Worm (Caenorhabditis elegans) whole organism, young adult: ENCODE results near the gene F36H5.10.

ENCODE experiments used
- C17E4.6 ChIP-seq: fragments of 200-800 bp; sonication (Bioruptor generic); IDR thresholded peaks from 2 replicates; pipeline ENCODE4 v1.3.6; 2022; ENCODE audit warnings: missing genetic modification reagents, missing genetic modification characterization, missing compliant biosample characterization
- F39B2.1 ChIP-seq: fragments of 200-800 bp; sonication (Bioruptor generic); IDR thresholded peaks from 2 replicates; pipeline ENCODE4 v1.3.6; 2022; ENCODE audit warnings: missing genetic modification reagents, missing genetic modification characterization, missing compliant biosample characterization
- T26A5.8 ChIP-seq: sonication (generic microtip); optimal IDR thresholded peaks from 2 replicates; lab custom pipeline; 2016; ENCODE audit warnings: missing genetic modification characterization, missing compliant biosample characterization
- Y53G8AR.9 ChIP-seq: fragments of 200-800 bp; sonication (Bioruptor generic); conservative IDR thresholded peaks from 2 replicates; pipeline ENCODE4 v1.3.6; 2022; ENCODE audit warnings: missing genetic modification reagents, missing genetic modification characterization, missing compliant biosample characterization
- Y95B8A.8 ChIP-seq: fragments of 200-800 bp; sonication (Bioruptor generic); IDR thresholded peaks from 2 replicates; pipeline ENCODE4 v1.3.6; 2022; ENCODE audit warnings: missing genetic modification reagents, missing genetic modification characterization, missing compliant biosample characterization
- ZK185.1 ChIP-seq: sonication (generic microtip); optimal IDR thresholded peaks from 2 replicates; lab custom pipeline; 2016; ENCODE audit warnings: mild to moderate bottlenecking, missing genetic modification characterization, missing compliant biosample characterization; ENCODE audit not compliant: poor library complexity, severe bottlenecking
- attf-6 ChIP-seq: fragments of 200-800 bp; sonication (Bioruptor generic); IDR thresholded peaks from 2 replicates; pipeline ENCODE4 v1.3.6; 2022; ENCODE audit warnings: missing genetic modification reagents, missing genetic modification characterization, missing compliant biosample characterization
- bed-1 ChIP-seq: fragments of 200-800 bp; sonication (Bioruptor generic); IDR thresholded peaks from 2 replicates; pipeline ENCODE4 v1.3.6; 2022; ENCODE audit warnings: missing genetic modification reagents, missing genetic modification characterization, missing compliant biosample characterization
- ccch-3 ChIP-seq: fragments of 200-800 bp; sonication (Bioruptor generic); optimal IDR thresholded peaks from 2 replicates; lab custom pipeline; 2018; ENCODE audit warnings: mild to moderate bottlenecking, missing genetic modification characterization, missing compliant biosample characterization
- cebp-1 ChIP-seq, 2 experiments: fragments of 200-800 bp in 1 of 2; sonication (Bioruptor generic) in 1 of 2; sonication (generic microtip) in 1 of 2; IDR thresholded peaks in 1 of 2; optimal IDR thresholded peaks in 1 of 2; 2 replicates each; pipeline versions ENCODE4 v1.3.6 to Lab custom; 2017 to 2022; ENCODE audit warnings: missing compliant biosample characterization in 2 of 2, missing genetic modification characterization in 2 of 2, mild to moderate bottlenecking in 1 of 2, missing genetic modification reagents in 1 of 2, moderate library complexity in 1 of 2
- cebp-2 ChIP-seq: fragments of 200-800 bp; sonication (Bioruptor generic); IDR thresholded peaks from 2 replicates; pipeline ENCODE4 v1.3.6; 2022; ENCODE audit warnings: missing genetic modification characterization, missing compliant biosample characterization
- ceh-27 ChIP-seq: fragments of 200-800 bp; sonication (Bioruptor generic); optimal IDR thresholded peaks from 2 replicates; lab custom pipeline; 2018; ENCODE audit warnings: mild to moderate bottlenecking, missing genetic modification characterization, moderate library complexity, missing compliant biosample characterization
- ceh-40 ChIP-seq: fragments of 200-800 bp; sonication (Bioruptor generic); IDR thresholded peaks from 2 replicates; pipeline ENCODE4 v1.3.6; 2022; ENCODE audit warnings: missing genetic modification characterization, missing compliant biosample characterization
- dpff-1 ChIP-seq: sonication (generic microtip); optimal IDR thresholded peaks from 2 replicates; lab custom pipeline; 2017; ENCODE audit warnings: mild to moderate bottlenecking, missing genetic modification characterization, missing compliant biosample characterization
- dpl-1 ChIP-seq: fragments of 150-350 bp; optimal IDR thresholded peaks from 2 replicates; lab custom pipeline; 2014; ENCODE audit warnings: missing biosample characterization, missing genetic modification reagents, missing genetic modification characterization
- efl-1 ChIP-seq: fragments of 150-350 bp; optimal IDR thresholded peaks from 2 replicates; lab custom pipeline; 2014; ENCODE audit warnings: missing biosample characterization, missing genetic modification reagents, missing genetic modification characterization
- egl-18 ChIP-seq: fragments of 200-800 bp; sonication (Bioruptor generic); IDR thresholded peaks from 2 replicates; pipeline ENCODE4 v1.3.6; 2022; ENCODE audit warnings: missing genetic modification reagents, missing genetic modification characterization, missing compliant biosample characterization
- egrh-3 ChIP-seq: fragments of 200-800 bp; sonication (Bioruptor generic); IDR thresholded peaks from 2 replicates; pipeline ENCODE4 v1.3.6; 2022; ENCODE audit warnings: missing genetic modification reagents, missing genetic modification characterization, missing compliant biosample characterization
- ekl-4 ChIP-seq: fragments of 200-800 bp; sonication (Bioruptor generic); IDR thresholded peaks from 2 replicates; pipeline ENCODE4 v1.3.6; 2022; ENCODE audit warnings: missing genetic modification reagents, missing genetic modification characterization, missing compliant biosample characterization
- gei-17 ChIP-seq: fragments of 200-800 bp; sonication (Bioruptor generic); optimal IDR thresholded peaks from 2 replicates; lab custom pipeline; 2018; ENCODE audit warnings: mild to moderate bottlenecking, missing genetic modification characterization, missing compliant biosample characterization
- hlh-12 ChIP-seq: sonication (generic microtip); optimal IDR thresholded peaks from 2 replicates; lab custom pipeline; 2016; ENCODE audit warnings: missing genetic modification characterization, missing compliant biosample characterization
- hlh-26 ChIP-seq: fragments of 200-800 bp; sonication (Bioruptor generic); conservative IDR thresholded peaks from 2 replicates; pipeline ENCODE4 v1.3.6; 2022; ENCODE audit warnings: missing genetic modification reagents, missing genetic modification characterization, missing compliant biosample characterization
- let-526 ChIP-seq: fragments of 200-800 bp; sonication (Bioruptor generic); IDR thresholded peaks from 2 replicates; pipeline ENCODE4 v1.3.6; 2022; ENCODE audit warnings: missing genetic modification reagents, missing genetic modification characterization, missing compliant biosample characterization
- lin-35 ChIP-seq, 3 experiments: fragments of 150-350 bp in 2 of 3; sonication (generic microtip) in 1 of 3; optimal IDR thresholded peaks; 2 replicates each; lab custom pipeline; 2014 to 2018; ENCODE audit warnings: missing biosample characterization in 3 of 3, missing genetic modification characterization in 3 of 3, missing genetic modification reagents in 3 of 3
- mcd-1 ChIP-seq: fragments of 200-800 bp; sonication (Bioruptor generic); IDR thresholded peaks from 2 replicates; pipeline ENCODE4 v1.3.6; 2022; ENCODE audit warnings: missing genetic modification reagents, missing genetic modification characterization, missing compliant biosample characterization
- mel-28 ChIP-seq: sonication (generic microtip); optimal IDR thresholded peaks from 2 replicates; lab custom pipeline; 2016; ENCODE audit warnings: borderline replicate concordance, mild to moderate bottlenecking, missing genetic modification characterization, missing compliant biosample characterization
- nfya-1 ChIP-seq: sonication (generic microtip); optimal IDR thresholded peaks from 2 replicates; lab custom pipeline; 2017; ENCODE audit warnings: antibody characterized with exemption, missing compliant biosample characterization, missing genetic modification characterization, borderline replicate concordance; ENCODE audit not compliant: insufficient read depth
- nfyb-1 ChIP-seq: fragments of 200-800 bp; sonication (Bioruptor generic); IDR thresholded peaks from 2 replicates; pipeline ENCODE4 v1.3.6; 2022; ENCODE audit warnings: missing genetic modification reagents, missing genetic modification characterization, missing compliant biosample characterization
- nhr-27 ChIP-seq: fragments of 200-800 bp; sonication (Bioruptor generic); optimal IDR thresholded peaks from 2 replicates; lab custom pipeline; 2018; ENCODE audit warnings: mild to moderate bottlenecking, missing genetic modification characterization, moderate library complexity, missing compliant biosample characterization
- nhr-80 ChIP-seq: sonication (generic microtip); optimal IDR thresholded peaks from 2 replicates; lab custom pipeline; 2016; ENCODE audit warnings: missing genetic modification characterization, missing compliant biosample characterization
- nhr-90 ChIP-seq: sonication (generic microtip); optimal IDR thresholded peaks from 2 replicates; lab custom pipeline; 2016; ENCODE audit warnings: missing genotype, mild to moderate bottlenecking, missing genetic modification characterization, missing compliant biosample characterization
- pbrm-1 ChIP-seq: fragments of 200-800 bp; sonication (Bioruptor generic); IDR thresholded peaks from 2 replicates; pipeline ENCODE4 v1.3.6; 2022; ENCODE audit warnings: missing genetic modification reagents, missing genetic modification characterization, missing compliant biosample characterization
- sdz-38 ChIP-seq: sonication (generic microtip); optimal IDR thresholded peaks from 2 replicates; lab custom pipeline; 2016; ENCODE audit warnings: missing genotype, missing genetic modification characterization, missing compliant biosample characterization
- somi-1 ChIP-seq: fragments of 200-800 bp; sonication (Bioruptor generic); optimal IDR thresholded peaks from 2 replicates; lab custom pipeline; 2018; ENCODE audit warnings: mild to moderate bottlenecking, missing genetic modification characterization, missing compliant biosample characterization
- tbp1 ChIP-seq: fragments of 200-800 bp; sonication (Bioruptor generic); optimal IDR thresholded peaks from 2 replicates; lab custom pipeline; 2018; ENCODE audit warnings: mild to moderate bottlenecking, missing genetic modification characterization, missing compliant biosample characterization
- ztf-25 ChIP-seq: fragments of 200-800 bp; sonication (Bioruptor generic); IDR thresholded peaks from 2 replicates; pipeline ENCODE4 v1.3.6; 2022; ENCODE audit warnings: missing genetic modification reagents, missing genetic modification characterization, missing compliant biosample characterization
- ztf-26 ChIP-seq: sonication (generic microtip); optimal IDR thresholded peaks from 2 replicates; lab custom pipeline; 2017; ENCODE audit warnings: missing genetic modification characterization, missing compliant biosample characterization
- ztf-28 ChIP-seq: fragments of 200-800 bp; sonication (Bioruptor generic); IDR thresholded peaks from 2 replicates; pipeline ENCODE4 v1.3.6; 2022; ENCODE audit warnings: missing genetic modification reagents, missing genetic modification characterization, missing compliant biosample characterization

F36H5.10 gene

ce11 chrII:1744183-1744582 is 12.9 kb upstream of the F36H5.10 start, which contains the start of gene clec-19:
Gene clec-19, plus strand, starts transcription at chrII:1744483.
- TF ChIP-seq nhr-90 (tag; lab: Kevin White, UChicago) (no peak), mcd-1 (GFP tag; lab: Robert Waterston, UW) (no peak), efl-1 (GFP tag; lab: Kevin White, UChicago) (no peak), nhr-27 (tag; lab: Kevin White, UChicago) (no peak), ceh-27 (GFP tag; lab: Kevin White, UChicago) (no peak), ztf-28 (GFP tag; lab: Robert Waterston, UW) (no peak), C17E4.6 (no peak), bed-1 (GFP tag; lab: Robert Waterston, UW) (no peak), attf-6 (GFP tag; lab: Robert Waterston, UW) (no peak), pbrm-1 (GFP tag; lab: Robert Waterston, UW) (no peak), ekl-4 (GFP tag; lab: Robert Waterston, UW) (no peak)

- TF ChIP-seq ceh-40 (GFP tag; lab: Robert Waterston, UW) = no peak
These were observed 6.7 kb upstream of the F36H5.10 start, which contains the start of the genes F36H5.13 and F36H5.8 for ce11 chrII:1750413-1750812. Gene F36H5.13, minus strand, starts transcription at chrII:1750513. Gene F36H5.8, minus strand, starts transcription at chrII:1750686.

- TF ChIP-seq Y53G8AR.9 (GFP tag; lab: Robert Waterston, UW) = no peak
- TF ChIP-seq ceh-40 (GFP tag; lab: Robert Waterston, UW) = no peak
- TF ChIP-seq sdz-38 (tag; lab: Kevin White, UChicago) = no peak
- no peak for TF ChIP-seq ZK185.1 (tag; lab: Kevin White, UChicago)
- no peak for TF ChIP-seq T26A5.8 (tag; lab: Kevin White, UChicago)
- TF ChIP-seq nfyb-1 = no peak
- TF ChIP-seq efl-1 (GFP tag; lab: Kevin White, UChicago) = no peak
- no peak for TF ChIP-seq nfya-1 (tag; lab: Kevin White, UChicago)
- no peak for TF ChIP-seq cebp-1 (GFP tag; IDR thresholded peaks at IDR 0.05; lab: Robert Waterston, UW)
- TF ChIP-seq cebp-1 (tag; optimal IDR thresholded peaks at IDR 0.05; lab: Kevin White, UChicago) = no peak
- no peak for TF ChIP-seq Y95B8A.8 (GFP tag; lab: Robert Waterston, UW)
- no peak for TF ChIP-seq hlh-12 (tag; lab: Kevin White, UChicago)
- TF ChIP-seq hlh-26 = no peak
- TF ChIP-seq tbp1 (GFP tag; lab: Kevin White, UChicago) = no peak
- TF ChIP-seq egrh-3 (GFP tag; lab: Robert Waterston, UW) = no peak
- no peak for TF ChIP-seq attf-6 (GFP tag; lab: Robert Waterston, UW)
- no peak for TF ChIP-seq nhr-90 (tag; lab: Kevin White, UChicago)
- TF ChIP-seq egl-18 (GFP tag; lab: Robert Waterston, UW) = no peak
- TF ChIP-seq F39B2.1 (GFP tag; lab: Robert Waterston, UW) = no peak
- no peak for TF ChIP-seq nhr-80 (tag; lab: Kevin White, UChicago)
These were observed 4.1 kb upstream of the F36H5.10 start, which contains the start of gene F36H5.9 for ce11 chrII:1752990-1753389. Gene F36H5.9, minus strand, starts transcription at chrII:1753090.

DNA sequence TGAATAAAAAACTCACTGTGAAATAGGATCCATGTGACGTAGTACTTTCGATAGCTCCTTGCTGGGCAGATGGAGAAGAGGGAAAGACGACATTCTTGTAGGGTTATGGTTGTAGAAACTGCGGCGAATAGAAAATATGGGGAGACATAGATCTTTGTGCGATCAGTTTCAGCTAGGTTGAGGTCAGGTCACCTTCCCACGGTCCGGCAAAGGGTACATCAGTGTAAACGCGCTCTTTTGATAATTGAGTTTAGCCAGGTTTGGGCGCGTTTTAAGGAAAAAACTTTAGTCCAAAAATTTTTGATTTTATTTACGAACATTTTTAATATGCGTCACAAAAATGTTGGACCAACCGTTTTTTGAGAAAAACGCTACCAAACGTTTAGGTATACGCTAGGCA is 1.1 kb upstream of the F36H5.10 start, which contains the start of gene F36H5.17:
Gene F36H5.17, minus strand, starts transcription at position 101 of the 400 bp plus-strand sequence.
- TF ChIP-seq mcd-1 (GFP tag; lab: Robert Waterston, UW) (no peak), let-526 (GFP tag; lab: Robert Waterston, UW) (no peak), dpff-1 (no peak), cebp-2 (GFP tag; lab: Robert Waterston, UW) (no peak), ccch-3 (GFP tag; lab: Kevin White, UChicago) (no peak), tbp1 (GFP tag; lab: Kevin White, UChicago) (no peak), gei-17 (GFP tag; lab: Kevin White, UChicago) (no peak), lin-35 (GFP tag; optimal IDR thresholded peaks at IDR 0.05; lab: Kevin White, UChicago) (no peak), C17E4.6 (no peak), mel-28 (no peak), dpl-1 (GFP tag; lab: Kevin White, UChicago) (no peak), ztf-25 (GFP tag; lab: Robert Waterston, UW) (no peak), somi-1 (GFP tag; lab: Kevin White, UChicago) (no peak), ztf-26 (tag; lab: Kevin White, UChicago) (no peak), T26A5.8 (tag; lab: Kevin White, UChicago) (no peak)
